Worm (Caenorhabditis elegans): ENCODE data around the gene ard-1.

Gene ard-1

ce11 chrIV:11102608-11103007, 28.5 kb upstream of the ard-1 start, which contains the start of gene srlf-17:
srlf-17 (minus strand) TSS chrIV:11102708.
- no peak for TF ChIP-seq unc-62 (GFP tag; optimal IDR thresholded peaks at IDR 0.05)
- no peak for TF ChIP-seq xnd-1 (tag; optimal IDR thresholded peaks at IDR 0.05)
- TF ChIP-seq hlh-12 (tag; optimal IDR thresholded peaks at IDR 0.05) = no peak
- no peak for TF ChIP-seq ztf-22 (GFP tag; optimal IDR thresholded peaks at IDR 0.05)
- no peak for TF ChIP-seq ccch-3 (GFP tag; optimal IDR thresholded peaks at IDR 0.05)
- no peak for TF ChIP-seq ZK185.1 (tag; optimal IDR thresholded peaks at IDR 0.05; ENCODE audit: poor library complexity, severe bottlenecking)
- TF ChIP-seq fkh-3 (tag; optimal IDR thresholded peaks at IDR 0.05) = no peak
- TF ChIP-seq ceh-91 (GFP tag; IDR thresholded peaks at IDR 0.05) = no peak
- no peak for TF ChIP-seq madf-8 (GFP tag; conservative IDR thresholded peaks at IDR 0.05)
- no peak for TF ChIP-seq F52B5.7 (tag; optimal IDR thresholded peaks at IDR 0.05)

- TF ChIP-seq lin-35 (GFP tag; optimal IDR thresholded peaks at IDR 0.05) (no peak), lin-54 (GFP tag; optimal IDR thresholded peaks at IDR 0.05) (no peak), zim-3 (tag; optimal IDR thresholded peaks at IDR 0.05) (no peak), ccch-3 (GFP tag; optimal IDR thresholded peaks at IDR 0.05) (no peak), egl-18 (GFP tag; IDR thresholded peaks at IDR 0.05) (no peak), B0035.1 (tag; optimal IDR thresholded peaks at IDR 0.05) (no peak), F39B2.1 (GFP tag; IDR thresholded peaks at IDR 0.05) (no peak), lin-40 (tag; optimal IDR thresholded peaks at IDR 0.05) (no peak), pha-4 (tag; optimal IDR thresholded peaks at IDR 0.05) (no peak), let-607 (tag; optimal IDR thresholded peaks at IDR 0.05) (no peak), C17E4.6 (GFP tag; IDR thresholded peaks at IDR 0.05) (no peak), ztf-26 (tag; optimal IDR thresholded peaks at IDR 0.05) (no peak), ztf-25 (GFP tag; IDR thresholded peaks at IDR 0.05) (no peak), F57A8.1 (GFP tag; optimal IDR thresholded peaks at IDR 0.05) (no peak), lag-1 (GFP tag; IDR thresholded peaks at IDR 0.05) (no peak), nfyb-1 (GFP tag; IDR thresholded peaks at IDR 0.05) (no peak), rcor-1 (GFP tag; IDR thresholded peaks at IDR 0.05) (no peak)
Measured at ce11 chrIV:11103501-11103900, 27.6 kb upstream of the ard-1 start.

- no peak for TF ChIP-seq tbx-9 (tag; optimal IDR thresholded peaks at IDR 0.05; ENCODE audit: borderline replicate concordance)
- TF ChIP-seq F22D6.2 (tag; optimal IDR thresholded peaks at IDR 0.05) = no peak
- no peak for TF ChIP-seq ekl-4 (GFP tag; IDR thresholded peaks at IDR 0.05)
- no peak for TF ChIP-seq egl-44 (GFP tag; IDR thresholded peaks at IDR 0.05)
- no peak for TF ChIP-seq mel-28 (tag; optimal IDR thresholded peaks at IDR 0.05; ENCODE audit: borderline replicate concordance)
- TF ChIP-seq lsy-27 (tag; optimal IDR thresholded peaks at IDR 0.05; ENCODE audit: borderline replicate concordance, insufficient read depth) = no peak
Measured at ce11 chrIV:11105724-11106123, 25.4 kb upstream of the ard-1 start, which contains the start of gene srlf-24. srlf-24 (minus strand) TSS chrIV:11105824.

- TF ChIP-seq attf-6 (GFP tag; IDR thresholded peaks at IDR 0.05) (peak; percentile 76), nhr-90 (tag; optimal IDR thresholded peaks at IDR 0.05) (no peak), ztf-22 (GFP tag; optimal IDR thresholded peaks at IDR 0.05) (no peak), tbp1 (GFP tag; optimal IDR thresholded peaks at IDR 0.05) (peak; percentile 50), ztf-18 (tag; optimal IDR thresholded peaks at IDR 0.05) (no peak), hsf-1 (GFP tag; IDR thresholded peaks at IDR 0.05) (peak; percentile 77), tlf-1 (GFP tag; optimal IDR thresholded peaks at IDR 0.05) (peak; percentile 29), die-1 (tag; optimal IDR thresholded peaks at IDR 0.05) (no peak), egrh-3 (GFP tag; IDR thresholded peaks at IDR 0.05) (no peak), bed-2 (GFP tag; IDR thresholded peaks at IDR 0.05) (no peak), ekl-4 (GFP tag; IDR thresholded peaks at IDR 0.05) (peak; percentile 57), B0019.2 (GFP tag; conservative IDR thresholded peaks at IDR 0.05) (no peak), attf-5 (GFP tag; optimal IDR thresholded peaks at IDR 0.05) (no peak), K11D2.4 (GFP tag; IDR thresholded peaks at IDR 0.05) (no peak), hlh-26 (GFP tag; conservative IDR thresholded peaks at IDR 0.05) (no peak), ceh-40 (GFP tag; IDR thresholded peaks at IDR 0.05) (no peak)
Measured at ce11 chrIV:11109771-11110170, 21.3 kb upstream of the ard-1 start, which contains the start of gene pigk-1. pigk-1 (minus strand) TSS chrIV:11110018.

Measured in whole organism, young adult.